Fruit fly (Drosophila melanogaster) whole organism: ENCODE data around the gene CG34260.

Experiments used
- CG8478 ChIP-seq: fragments of >200 bp; optimal IDR thresholded peaks from 2 replicates; lab custom pipeline; 2018; ENCODE audit warnings: inconsistent platforms
- Dll ChIP-seq: fragments of >200 bp; optimal IDR thresholded peaks from 2 replicates; lab custom pipeline; 2017
- EcR ChIP-seq, 2 experiments: fragments of >200 bp; optimal IDR thresholded peaks; 2 replicates each; lab custom pipeline; 2017; ENCODE audit warnings: missing biosample characterization in 2 of 2, missing genetic modification characterization in 2 of 2, missing genetic modification reagents in 2 of 2
- pan ChIP-seq: fragments of >200 bp; optimal IDR thresholded peaks from 2 replicates; lab custom pipeline; 2017
- psq ChIP-seq: fragments of >200 bp; optimal IDR thresholded peaks from 2 replicates; lab custom pipeline; 2017
- usp ChIP-seq: fragments of >200 bp; optimal IDR thresholded peaks from 2 replicates; lab custom pipeline; 2017; ENCODE audit warnings: missing biosample characterization, missing genetic modification characterization, mixed read lengths

Gene CG34260

DNA sequence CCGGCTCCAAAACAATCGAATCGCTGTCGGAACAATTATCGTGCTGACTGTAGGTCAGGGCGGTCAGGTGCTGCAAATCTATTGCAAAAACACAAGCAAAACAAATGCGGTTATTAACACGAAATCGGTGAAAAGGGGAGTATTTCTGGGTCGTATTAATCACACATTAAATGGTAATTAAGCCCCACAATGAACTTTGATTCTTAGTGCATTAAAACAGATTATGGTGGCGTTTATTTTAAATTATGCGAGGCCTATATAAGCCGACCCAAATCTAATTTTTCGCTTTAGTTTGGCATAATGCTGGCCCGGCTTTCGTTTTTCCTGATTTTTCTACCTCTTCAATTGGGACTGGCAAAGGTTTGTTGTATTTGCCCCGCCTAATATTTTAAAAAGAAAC is at the start of gene CG34260:
Gene CG34260, plus strand, starts transcription at position 301 of the 400 bp plus-strand sequence.
- TF ChIP-seq usp (GFP tag; lab: Kevin White, UChicago) (no peak), EcR (GFP tag; optimal IDR thresholded peaks at IDR 0.05; lab: Kevin White, UChicago) (no peak), pan (no peak), psq (lab: Kevin White, UChicago) (no peak), CG8478 (lab: Kevin White, UChicago) (no peak), Dll (lab: Kevin White, UChicago) (no peak)

DNA sequence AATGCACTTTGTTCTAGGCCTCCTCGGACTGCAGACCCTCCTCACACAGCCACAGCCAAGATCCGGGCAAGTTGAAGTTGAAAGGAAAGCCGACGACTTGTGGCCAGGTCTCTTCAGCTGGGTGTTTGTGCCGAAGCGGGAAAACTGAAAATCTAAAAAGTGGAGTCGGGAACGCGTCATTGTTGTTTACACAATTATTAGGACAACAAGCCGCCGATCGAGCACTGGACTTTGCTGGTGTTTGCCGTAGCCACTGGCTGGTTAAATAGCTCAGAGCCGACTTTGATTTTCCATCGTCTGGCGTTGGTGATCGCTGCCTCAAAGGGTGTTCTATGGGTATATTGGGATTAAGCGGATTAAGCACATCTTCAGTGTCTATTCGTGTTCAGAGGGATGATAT is 46.5 kb upstream of the CG34260 start:
- no peak for TF ChIP-seq usp (GFP tag; lab: Kevin White, UChicago)
- no peak for TF ChIP-seq pan
- TF ChIP-seq psq (lab: Kevin White, UChicago): no peak
- TF ChIP-seq CG8478 (lab: Kevin White, UChicago): no peak
- no peak for TF ChIP-seq Dll (lab: Kevin White, UChicago)
- no peak for TF ChIP-seq EcR (GFP tag; optimal IDR thresholded peaks at IDR 0.05; lab: Kevin White, UChicago)

DNA sequence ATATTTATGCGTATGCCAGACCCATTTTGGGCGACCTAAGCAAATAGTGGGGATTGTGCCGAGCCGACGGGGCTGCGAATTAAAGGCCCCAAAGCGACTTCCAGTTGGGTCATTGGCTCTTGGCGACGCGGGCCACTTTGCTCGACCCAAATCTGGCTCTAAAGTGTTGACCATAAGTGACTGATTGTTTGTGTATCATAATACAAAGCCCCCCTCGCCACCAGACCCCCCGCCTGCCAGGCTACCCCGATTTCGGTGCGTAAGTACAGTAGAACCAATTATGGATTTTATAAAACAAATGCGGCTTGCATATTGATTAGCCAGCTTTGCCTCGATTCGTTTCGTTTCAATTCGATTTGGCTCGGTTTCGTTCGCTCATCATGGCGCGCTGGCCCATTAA is 42.2 kb upstream of the CG34260 start:
- TF ChIP-seq pan (no peak), usp (GFP tag; lab: Kevin White, UChicago) (no peak), CG8478 (lab: Kevin White, UChicago) (no peak), psq (lab: Kevin White, UChicago) (no peak), Dll (lab: Kevin White, UChicago) (no peak), EcR (GFP tag; optimal IDR thresholded peaks at IDR 0.05; lab: Kevin White, UChicago) (no peak)

DNA sequence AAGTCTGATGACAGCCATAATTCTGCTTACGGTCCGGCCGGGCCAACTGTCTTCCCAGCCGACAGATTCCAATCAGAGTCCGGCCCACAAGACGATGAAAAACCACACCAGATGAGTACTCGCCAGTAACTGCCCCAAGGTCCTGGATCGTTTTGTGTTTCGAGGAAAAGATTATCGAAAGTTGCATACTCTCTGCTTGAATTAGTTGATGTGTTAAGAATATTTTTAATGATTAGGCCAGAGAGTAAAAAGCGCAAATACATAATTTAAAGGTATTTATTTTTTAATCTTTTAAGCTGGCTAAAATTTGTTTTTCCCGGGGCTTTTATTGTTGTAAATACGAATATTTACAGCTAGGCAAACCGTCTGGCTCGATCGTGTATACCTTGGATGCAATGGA is 41.5 kb upstream of the CG34260 start:
- TF ChIP-seq pan: no peak
- no peak for TF ChIP-seq EcR (GFP tag; optimal IDR thresholded peaks at IDR 0.05; lab: Kevin White, UChicago)
- no peak for TF ChIP-seq CG8478 (lab: Kevin White, UChicago)
- no peak for TF ChIP-seq usp (GFP tag; lab: Kevin White, UChicago)

DNA sequence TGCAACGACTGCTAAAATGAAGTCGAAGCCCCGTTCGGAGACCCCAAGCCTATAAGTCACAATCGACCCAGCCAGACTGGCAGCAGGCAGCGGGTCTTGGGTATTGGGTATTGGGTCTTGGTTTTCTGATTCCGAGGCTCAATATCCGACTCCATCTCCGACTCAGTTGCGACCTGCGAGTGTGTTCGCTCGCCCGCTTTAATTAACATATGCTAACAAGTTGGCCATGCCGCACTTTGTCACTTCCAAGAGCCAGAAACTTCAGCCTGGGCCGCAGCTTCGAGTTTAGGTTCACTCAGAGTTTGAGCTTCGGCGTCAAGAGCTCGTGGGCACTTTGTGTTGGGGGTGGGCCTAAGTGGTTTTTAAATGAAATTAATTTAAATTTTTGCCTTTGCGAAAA is 40.0 kb upstream of the CG34260 start:
- no peak for TF ChIP-seq usp (GFP tag; lab: Kevin White, UChicago)
- TF ChIP-seq CG8478 (lab: Kevin White, UChicago): no peak
- TF ChIP-seq Dll (lab: Kevin White, UChicago): no peak
- no peak for TF ChIP-seq pan
- no peak for TF ChIP-seq psq (lab: Kevin White, UChicago)
- no peak for TF ChIP-seq EcR (GFP tag; optimal IDR thresholded peaks at IDR 0.05; lab: Kevin White, UChicago)

DNA sequence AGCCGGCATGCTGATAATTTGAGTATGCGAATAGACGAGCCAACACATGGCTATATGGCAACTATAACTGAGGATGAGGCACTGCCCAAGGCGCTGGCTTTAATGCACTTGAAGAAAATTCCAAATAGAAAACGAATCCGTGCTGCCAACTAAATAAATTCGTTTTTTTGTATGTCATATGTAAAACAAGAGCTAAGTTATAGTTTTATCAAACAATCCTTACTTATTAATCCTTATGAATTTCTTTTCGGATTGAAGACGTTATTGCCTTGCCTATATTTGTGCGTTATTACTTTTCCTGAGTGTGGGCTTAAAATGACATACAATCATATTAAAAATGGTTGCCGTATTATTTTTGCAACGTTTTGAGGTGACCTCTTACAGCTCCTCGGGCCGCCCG is 37.4 kb upstream of the CG34260 start:
- TF ChIP-seq CG8478 (lab: Kevin White, UChicago): no peak
- TF ChIP-seq usp (GFP tag; lab: Kevin White, UChicago): no peak
- TF ChIP-seq psq (lab: Kevin White, UChicago): no peak
- TF ChIP-seq Dll (lab: Kevin White, UChicago): no peak

DNA sequence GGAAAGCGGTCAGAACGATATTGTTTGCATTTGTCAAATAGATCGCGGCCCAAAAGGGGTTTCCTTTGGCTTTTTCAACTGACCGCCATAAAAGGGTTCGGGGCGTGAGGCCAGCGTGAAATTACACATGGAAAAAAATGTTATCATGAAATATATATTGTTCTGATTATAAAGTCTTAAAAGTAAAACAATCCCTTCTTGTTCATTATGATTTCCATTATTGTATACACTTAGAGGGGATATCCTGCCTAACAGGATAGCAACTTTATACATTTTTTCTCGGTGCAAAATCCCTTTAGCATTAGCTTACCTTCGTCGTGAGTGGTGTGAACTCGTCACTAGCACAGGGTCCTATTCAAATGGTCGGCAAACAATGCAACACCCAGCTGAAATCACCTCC is 28.8 kb upstream of the CG34260 start:
- TF ChIP-seq pan: no peak
- TF ChIP-seq Dll (lab: Kevin White, UChicago): no peak
- no peak for TF ChIP-seq psq (lab: Kevin White, UChicago)
- no peak for TF ChIP-seq usp (GFP tag; lab: Kevin White, UChicago)
- no peak for TF ChIP-seq EcR (GFP tag; optimal IDR thresholded peaks at IDR 0.05; lab: Kevin White, UChicago)
- no peak for TF ChIP-seq CG8478 (lab: Kevin White, UChicago)

DNA sequence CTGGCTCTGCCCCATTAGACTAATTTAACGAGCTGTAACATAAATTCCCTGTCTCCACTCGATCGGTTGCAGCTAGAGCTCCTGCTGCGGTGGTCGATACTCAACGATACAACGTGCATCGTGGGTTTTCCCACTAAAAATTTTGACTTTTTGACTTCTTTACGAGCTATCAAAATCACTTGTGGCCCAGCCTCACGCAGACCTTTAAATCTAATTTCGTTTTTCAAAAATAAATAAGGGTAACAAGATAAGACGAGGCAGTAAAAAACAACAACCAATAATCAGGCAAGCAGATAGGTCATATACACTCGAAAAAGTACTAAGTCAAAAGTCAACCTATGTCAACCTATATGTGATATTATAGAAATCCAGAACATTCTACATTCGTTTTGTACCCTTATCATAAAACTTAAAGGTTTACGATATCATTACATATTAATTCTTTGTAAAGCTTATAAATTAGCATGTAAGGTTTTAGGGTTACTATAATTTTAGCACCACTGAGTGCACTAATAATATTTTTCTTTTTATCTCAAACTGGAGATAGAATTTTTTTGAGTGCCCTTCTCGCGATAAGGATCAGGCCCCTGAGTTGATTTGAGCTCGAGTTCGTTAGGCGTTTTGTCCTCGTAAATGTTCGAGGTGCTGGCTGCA is 26.6 kb upstream of the CG34260 start:
- no peak for TF ChIP-seq usp (GFP tag; lab: Kevin White, UChicago)
- no peak for TF ChIP-seq CG8478 (lab: Kevin White, UChicago)
- TF ChIP-seq psq (lab: Kevin White, UChicago): no peak
- TF ChIP-seq Dll (lab: Kevin White, UChicago): no peak
- TF ChIP-seq EcR (GFP tag; optimal IDR thresholded peaks at IDR 0.05; lab: Kevin White, UChicago): no peak
- no peak for TF ChIP-seq pan

DNA sequence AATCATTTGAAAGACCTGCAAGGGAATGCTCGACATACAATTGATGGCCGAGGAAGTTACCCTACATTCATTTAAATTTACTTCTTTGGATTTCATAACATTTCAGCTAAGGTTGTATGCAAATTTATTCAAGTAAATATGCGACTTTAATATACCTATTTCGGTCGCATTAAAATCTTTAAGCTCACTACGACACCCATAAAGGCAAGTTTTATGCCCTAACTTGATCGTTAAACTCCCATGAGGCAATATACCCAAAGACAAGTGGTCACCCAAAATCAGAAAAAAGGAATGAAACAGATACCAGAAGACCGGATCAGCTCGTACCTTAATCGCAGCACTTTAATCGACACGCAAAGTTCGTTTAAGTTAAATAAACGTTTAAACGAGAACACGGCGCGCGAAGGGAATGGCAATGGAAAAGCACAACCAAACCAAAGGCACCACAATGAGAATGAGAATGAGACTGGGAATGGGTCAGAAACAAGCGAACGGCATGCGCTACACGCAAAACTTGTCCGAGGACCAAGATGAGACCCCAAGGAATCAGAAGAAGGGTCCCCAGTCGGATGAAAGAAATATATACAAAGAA is 25.6 kb upstream of the CG34260 start:
- TF ChIP-seq EcR (GFP tag; optimal IDR thresholded peaks at IDR 0.05; lab: Kevin White, UChicago): no peak
- TF ChIP-seq pan: peak; percentile 80

DNA sequence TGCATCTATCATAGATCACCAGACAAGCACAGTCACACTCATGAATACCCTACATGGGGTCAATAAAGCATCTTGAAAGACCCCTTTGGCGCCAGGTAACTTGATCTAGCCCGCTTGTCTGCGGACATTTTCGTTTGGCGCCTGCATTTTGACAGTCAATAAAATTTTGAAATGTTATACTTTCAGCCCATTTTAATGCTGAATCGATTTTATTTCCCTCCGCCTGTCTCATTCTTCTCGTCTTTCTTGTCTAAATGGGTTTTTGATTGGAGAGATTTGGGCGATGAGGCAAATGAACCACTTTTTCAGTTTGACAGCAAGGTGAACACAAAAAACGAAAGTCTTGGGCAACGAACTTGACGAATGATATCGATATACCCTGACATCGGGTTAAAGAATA is 23.8 kb upstream of the CG34260 start:
- TF ChIP-seq usp (GFP tag; lab: Kevin White, UChicago): no peak
- no peak for TF ChIP-seq Dll (lab: Kevin White, UChicago)
- TF ChIP-seq pan: no peak
- TF ChIP-seq psq (lab: Kevin White, UChicago): no peak
- TF ChIP-seq EcR (GFP tag; optimal IDR thresholded peaks at IDR 0.05; lab: Kevin White, UChicago): no peak
- TF ChIP-seq CG8478 (lab: Kevin White, UChicago): no peak

DNA sequence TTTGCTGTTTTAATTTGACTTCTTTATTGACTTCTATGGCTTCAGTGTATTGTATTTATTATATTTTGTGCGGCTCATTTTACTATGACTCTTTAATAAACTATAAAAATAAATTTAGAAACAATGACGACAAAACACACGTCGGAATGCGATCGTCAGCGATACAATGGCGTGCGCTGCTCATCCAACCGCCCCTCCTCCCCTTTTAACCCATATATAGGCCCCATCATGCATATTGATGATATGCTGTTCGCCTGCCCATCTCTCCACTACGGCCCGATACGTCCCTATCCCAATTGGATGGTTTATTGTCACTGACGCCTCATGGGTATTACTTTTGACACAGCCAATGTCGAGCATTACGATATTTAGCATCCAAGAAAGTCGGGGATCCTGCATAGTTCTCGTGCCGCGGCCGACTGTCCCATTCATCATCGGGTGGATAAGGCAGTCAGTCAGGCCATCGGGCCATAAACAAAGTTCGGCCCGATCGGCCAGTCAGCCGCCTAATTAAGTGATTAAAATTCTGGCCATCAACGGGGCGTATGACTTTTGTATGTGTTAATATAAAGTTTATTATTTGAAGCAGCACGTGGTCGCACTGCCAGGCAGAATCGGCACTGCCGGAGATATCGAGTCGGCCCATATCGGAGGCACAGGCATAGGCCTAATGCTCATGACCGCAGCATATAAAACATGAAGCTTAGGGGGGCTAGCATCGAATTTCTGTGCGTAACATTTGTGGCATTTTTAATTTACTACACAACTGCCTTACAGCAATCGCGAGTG is 22.8 kb upstream of the CG34260 start:
- TF ChIP-seq psq (lab: Kevin White, UChicago) (no peak), Dll (lab: Kevin White, UChicago) (no peak), pan (no peak), EcR (GFP tag; optimal IDR thresholded peaks at IDR 0.05; lab: Kevin White, UChicago) (no peak), CG8478 (lab: Kevin White, UChicago) (no peak), usp (GFP tag; lab: Kevin White, UChicago) (no peak)
